Fruit fly (Drosophila melanogaster) whole organism, embryonic: Measurements from ENCODE around the gene Inx3.

Experiments
- CG1024 ChIP-seq: fragments of 200-800 bp; sonication (Bioruptor generic); IDR thresholded peaks from 2 replicates; pipeline ENCODE4 v1.3.6; 2022; ENCODE audit warnings: missing biosample characterization, missing genetic modification characterization
- CG11695 ChIP-seq: fragments of 200-800 bp; sonication (Bioruptor generic); IDR thresholded peaks from 3 replicates; pipeline ENCODE4 v1.3.6; 2022; ENCODE audit warnings: missing biosample characterization, missing genetic modification characterization
- CG11696 ChIP-seq: fragments of 200-800 bp; sonication (Bioruptor generic); IDR thresholded peaks from 2 replicates; pipeline ENCODE4 v1.3.6; 2022; ENCODE audit warnings: missing biosample characterization, missing genetic modification characterization
- CG14860 ChIP-seq: fragments of 200-800 bp; sonication (Bioruptor generic); IDR thresholded peaks from 3 replicates; pipeline ENCODE4 v1.3.6; 2022; ENCODE audit warnings: missing biosample characterization, missing genetic modification characterization; ENCODE audit not compliant: partially characterized antibody
- CG16813 ChIP-seq: fragments of 200-800 bp; sonication (Bioruptor generic); IDR thresholded peaks from 3 replicates; pipeline ENCODE4 v1.3.6; 2022; ENCODE audit warnings: missing biosample characterization, missing genetic modification characterization; ENCODE audit not compliant: partially characterized antibody
- CG18619 ChIP-seq: fragments of 200-800 bp; sonication (Bioruptor generic); optimal IDR thresholded peaks from 3 replicates; lab custom pipeline; 2017; ENCODE audit warnings: missing biosample characterization, mild to moderate bottlenecking, missing genetic modification characterization
- CG2120 ChIP-seq: fragments of 200-800 bp; sonication (Bioruptor generic); optimal IDR thresholded peaks from 3 replicates; lab custom pipeline; 2016; ENCODE audit warnings: missing biosample characterization, missing genetic modification characterization
- CG30403 ChIP-seq: fragments of 200-800 bp; sonication (Bioruptor generic); optimal IDR thresholded peaks from 3 replicates; lab custom pipeline; 2016; ENCODE audit warnings: missing biosample characterization, missing genetic modification characterization
- CG33557 ChIP-seq: fragments of 200-800 bp; sonication (Bioruptor generic); optimal IDR thresholded peaks from 2 replicates; lab custom pipeline; 2019; ENCODE audit warnings: missing biosample characterization, mild to moderate bottlenecking, missing genetic modification characterization, moderate library complexity
- CG3995 ChIP-seq: fragments of 200-800 bp; sonication (Bioruptor generic); optimal IDR thresholded peaks from 3 replicates; lab custom pipeline; 2016; ENCODE audit warnings: missing biosample characterization, missing genetic modification characterization
- CG4328 ChIP-seq: fragments of 200-800 bp; sonication (Bioruptor generic); optimal IDR thresholded peaks from 3 replicates; lab custom pipeline; 2017; ENCODE audit warnings: missing biosample characterization, missing genetic modification reagents, missing genetic modification characterization
- CG7271 ChIP-seq: fragments of 200-800 bp; sonication (Bioruptor generic); optimal IDR thresholded peaks from 2 replicates; lab custom pipeline; 2018; ENCODE audit warnings: missing biosample characterization, mild to moderate bottlenecking, missing genetic modification characterization, moderate library complexity
- CG8765 ChIP-seq: fragments of 200-800 bp; sonication (Bioruptor generic); IDR thresholded peaks from 2 replicates; pipeline ENCODE4 v1.3.6; 2022; ENCODE audit warnings: missing biosample characterization, missing genetic modification characterization
- CG9437 ChIP-seq: fragments of 200-800 bp; sonication (Bioruptor generic); optimal IDR thresholded peaks from 2 replicates; lab custom pipeline; 2018; ENCODE audit warnings: missing biosample characterization, mild to moderate bottlenecking, missing genetic modification characterization
- CG9876 ChIP-seq: fragments of 200-800 bp; sonication (Bioruptor generic); optimal IDR thresholded peaks from 2 replicates; lab custom pipeline; 2016; ENCODE audit warnings: missing biosample characterization, missing genetic modification characterization
- CkIIα-i1 ChIP-seq: fragments of 200-800 bp; sonication (Bioruptor generic); IDR thresholded peaks from 2 replicates; pipeline ENCODE4 v1.3.6; 2022; ENCODE audit warnings: missing biosample characterization, missing genetic modification characterization
- Doc3 ChIP-seq: fragments of 200-800 bp; sonication (Bioruptor generic); IDR thresholded peaks from 3 replicates; pipeline ENCODE4 v1.3.6; 2022; ENCODE audit warnings: missing biosample characterization, missing genetic modification characterization; ENCODE audit not compliant: partially characterized antibody
- Fer2 ChIP-seq: fragments of 200-800 bp; sonication (Bioruptor generic); optimal IDR thresholded peaks from 2 replicates; lab custom pipeline; 2018; ENCODE audit warnings: missing biosample characterization, mild to moderate bottlenecking, missing genetic modification characterization, moderate library complexity
- Gsc ChIP-seq: fragments of 200-800 bp; sonication (Bioruptor generic); IDR thresholded peaks from 2 replicates; pipeline ENCODE4 v1.3.6; 2022; ENCODE audit warnings: missing biosample characterization, missing genetic modification characterization
- H2.0 ChIP-seq: fragments of 200-800 bp; sonication (Bioruptor generic); IDR thresholded peaks from 2 replicates; pipeline ENCODE4 v1.3.6; 2022; ENCODE audit warnings: missing biosample characterization, missing genetic modification characterization
- HLHmδ ChIP-seq: fragments of 200-800 bp; sonication (Bioruptor generic); optimal IDR thresholded peaks from 2 replicates; lab custom pipeline; 2018; ENCODE audit warnings: missing biosample characterization, mild to moderate bottlenecking, missing genetic modification characterization, moderate library complexity
- Hmx ChIP-seq: fragments of 200-800 bp; sonication (Bioruptor generic); optimal IDR thresholded peaks from 2 replicates; lab custom pipeline; 2016; ENCODE audit warnings: missing biosample characterization, missing genetic modification characterization
- Nf-YA ChIP-seq: fragments of 200-800 bp; sonication (Bioruptor generic); IDR thresholded peaks from 2 replicates; pipeline ENCODE4 v1.3.6; 2022; ENCODE audit warnings: missing biosample characterization, missing genetic modification characterization
- Scr ChIP-seq: fragments of 200-800 bp; sonication (Bioruptor generic); IDR thresholded peaks from 2 replicates; pipeline ENCODE4 v1.3.6; 2022; ENCODE audit warnings: missing biosample characterization, missing genetic modification characterization; ENCODE audit not compliant: partially characterized antibody
- Sry-δ ChIP-seq: fragments of 200-800 bp; sonication (Bioruptor generic); optimal IDR thresholded peaks from 2 replicates; lab custom pipeline; 2016; ENCODE audit warnings: missing biosample characterization, missing genetic modification characterization
- bab2 ChIP-seq: fragments of 200-800 bp; sonication (Bioruptor generic); optimal IDR thresholded peaks from 2 replicates; lab custom pipeline; 2016; ENCODE audit warnings: missing biosample characterization, missing genetic modification characterization
- cato ChIP-seq: fragments of 200-800 bp; sonication (Bioruptor generic); optimal IDR thresholded peaks from 2 replicates; lab custom pipeline; 2016; ENCODE audit warnings: missing biosample characterization, missing genetic modification characterization, borderline replicate concordance
- chif ChIP-seq, 2 experiments: fragments of 200-800 bp; sonication (Bioruptor generic); optimal IDR thresholded peaks; 3 replicates each; lab custom pipeline; 2016; ENCODE audit warnings: missing biosample characterization in 2 of 2, missing genetic modification characterization in 2 of 2
- chm ChIP-seq: fragments of 200-800 bp; sonication (Bioruptor generic); IDR thresholded peaks from 2 replicates; pipeline ENCODE4 v1.3.6; 2022; ENCODE audit warnings: missing biosample characterization, missing genetic modification characterization
- corto ChIP-seq: fragments of 200-800 bp; sonication (Bioruptor generic); optimal IDR thresholded peaks from 2 replicates; lab custom pipeline; 2016; ENCODE audit warnings: missing biosample characterization, mild to moderate bottlenecking, missing genetic modification characterization, moderate library complexity
- danr ChIP-seq: fragments of 200-800 bp; sonication (Bioruptor generic); IDR thresholded peaks from 2 replicates; pipeline ENCODE4 v1.3.6; 2022; ENCODE audit warnings: missing biosample characterization, missing genetic modification characterization
- dmrt11E ChIP-seq: fragments of 200-800 bp; sonication (Bioruptor generic); optimal IDR thresholded peaks from 3 replicates; lab custom pipeline; 2018; ENCODE audit warnings: missing biosample characterization, mild to moderate bottlenecking, missing genetic modification characterization, moderate library complexity
- dmrt99B ChIP-seq: fragments of 200-800 bp; sonication (Bioruptor generic); optimal IDR thresholded peaks from 2 replicates; lab custom pipeline; 2018; ENCODE audit warnings: missing biosample characterization, mild to moderate bottlenecking, missing genetic modification characterization, moderate library complexity
- grn ChIP-seq: fragments of 200-800 bp; sonication (Bioruptor generic); optimal IDR thresholded peaks from 3 replicates; lab custom pipeline; 2017; ENCODE audit warnings: missing biosample characterization, missing genetic modification characterization
- gro ChIP-seq: fragments of 200-800 bp; sonication (Bioruptor generic); optimal IDR thresholded peaks from 2 replicates; lab custom pipeline; 2016; ENCODE audit warnings: missing biosample characterization, missing genetic modification characterization
- insv ChIP-seq, 2 experiments: fragments of 200-800 bp; sonication (Bioruptor generic); optimal IDR thresholded peaks; 3 replicates each; lab custom pipeline; 2016 to 2018; ENCODE audit warnings: missing biosample characterization in 2 of 2, missing genetic modification characterization in 2 of 2
- lab ChIP-seq: fragments of 200-800 bp; sonication (Bioruptor generic); optimal IDR thresholded peaks from 3 replicates; lab custom pipeline; 2017; ENCODE audit warnings: missing biosample characterization, missing genetic modification characterization, mild to moderate bottlenecking, moderate library complexity, missing genetic modification reagents
- lilli ChIP-seq: fragments of 200-800 bp; sonication (Bioruptor generic); optimal IDR thresholded peaks from 3 replicates; lab custom pipeline; 2016; ENCODE audit warnings: missing biosample characterization, missing genetic modification characterization
- lola ChIP-seq, 3 experiments: fragments of >200 bp in 2 of 3; fragments of 200-800 bp in 1 of 3; sonication (Bioruptor generic) in 1 of 3; optimal IDR thresholded peaks; 2 replicates each; lab custom pipeline; 2017 to 2019; ENCODE audit warnings: missing biosample characterization in 3 of 3, missing genetic modification characterization in 3 of 3, mild to moderate bottlenecking in 1 of 3, moderate library complexity in 1 of 3
- nmo ChIP-seq: fragments of 200-800 bp; sonication (Bioruptor generic); optimal IDR thresholded peaks from 2 replicates; lab custom pipeline; 2018; ENCODE audit warnings: missing biosample characterization, mild to moderate bottlenecking, missing genetic modification characterization, moderate library complexity
- oc ChIP-seq: fragments of 200-800 bp; sonication (Bioruptor generic); optimal IDR thresholded peaks from 2 replicates; lab custom pipeline; 2018; ENCODE audit warnings: missing biosample characterization, mild to moderate bottlenecking, missing genetic modification characterization, moderate library complexity
- pb ChIP-seq: fragments of 200-800 bp; sonication (Bioruptor generic); optimal IDR thresholded peaks from 3 replicates; lab custom pipeline; 2016; ENCODE audit warnings: missing biosample characterization, missing genetic modification characterization
- sc ChIP-seq, 3 experiments: fragments of >200 bp in 2 of 3; fragments of 200-800 bp in 1 of 3; sonication (Bioruptor generic) in 1 of 3; optimal IDR thresholded peaks; 2 replicates in 2 of 3; 3 replicates in 1 of 3; lab custom pipeline; 2017; ENCODE audit warnings: mild to moderate bottlenecking in 1 of 3, missing biosample characterization in 1 of 3, missing genetic modification characterization in 1 of 3, missing genetic modification reagents in 1 of 3
- slbo ChIP-seq: fragments of 200-800 bp; sonication (Bioruptor generic); IDR thresholded peaks from 2 replicates; pipeline ENCODE4 v1.3.6; 2022; ENCODE audit warnings: missing biosample characterization, missing genetic modification characterization
- sob ChIP-seq: fragments of 200-800 bp; sonication (Bioruptor generic); IDR thresholded peaks from 2 replicates; pipeline ENCODE4 v1.3.6; 2022; ENCODE audit warnings: missing biosample characterization, missing genetic modification characterization
- tap ChIP-seq: fragments of 200-800 bp; optimal IDR thresholded peaks from 3 replicates; lab custom pipeline; 2019; ENCODE audit warnings: missing biosample characterization, mild to moderate bottlenecking, missing genetic modification characterization, moderate library complexity
- tna ChIP-seq: fragments of 200-800 bp; sonication (Bioruptor generic); IDR thresholded peaks from 2 replicates; pipeline ENCODE4 v1.3.6; 2022; ENCODE audit warnings: missing biosample characterization, missing genetic modification characterization; ENCODE audit not compliant: partially characterized antibody
- yki ChIP-seq: fragments of >200 bp; optimal IDR thresholded peaks from 3 replicates; lab custom pipeline; 2018
- zfh2 ChIP-seq: fragments of 200-800 bp; sonication (Bioruptor generic); optimal IDR thresholded peaks from 2 replicates; lab custom pipeline; 2016; ENCODE audit warnings: missing biosample characterization, missing genetic modification characterization

Gene Inx3

DNA sequence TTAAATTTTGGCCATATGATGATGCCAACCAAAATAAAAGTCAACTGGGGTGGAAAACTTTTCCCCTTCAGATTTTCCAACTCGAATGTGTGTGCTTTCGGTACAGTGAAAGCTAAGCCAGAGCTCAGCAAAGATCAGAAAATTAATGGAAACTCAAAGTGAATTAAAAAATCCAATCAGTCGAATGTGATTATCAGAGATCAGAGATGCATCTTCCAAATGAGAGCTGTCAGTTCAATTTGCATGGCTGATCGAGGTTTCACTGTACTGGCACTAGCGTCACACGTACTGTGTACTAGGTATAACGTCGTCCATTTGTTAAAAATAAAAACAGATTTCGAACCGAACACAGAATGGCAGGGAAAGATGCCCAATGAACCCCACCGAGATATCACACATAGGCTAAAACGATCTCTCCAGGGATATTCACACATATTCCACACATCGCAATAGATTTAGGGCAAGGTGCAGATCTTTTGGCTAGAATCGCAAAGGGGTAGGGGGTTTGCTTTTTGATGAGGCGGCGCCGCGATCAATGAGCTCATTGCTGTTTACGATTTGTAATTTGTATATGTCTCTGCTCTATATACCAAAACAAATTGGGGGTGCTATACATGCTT is 45.6 kb upstream of the Inx3 start (continued):
- no peak for TF ChIP-seq CG16813 (GFP tag; lab: Robert Waterston, UW)
- peak; percentile 84 for TF ChIP-seq sob (GFP tag; lab: Robert Waterston, UW)
- no peak for TF ChIP-seq tna (GFP tag; lab: Robert Waterston, UW)
- peak; percentile 59 for TF ChIP-seq pb (GFP tag; lab: Kevin White, UChicago)
- peak in 1 of 3 experiments; percentile 4 for TF ChIP-seq lola (GFP tag; optimal IDR thresholded peaks at IDR 0.05; lab: Kevin White, UChicago)
- no peak for TF ChIP-seq corto
- peak; percentile 94 for TF ChIP-seq slbo (GFP tag; lab: Robert Waterston, UW)
- no peak for TF ChIP-seq dmrt11E (tag; lab: Kevin White, UChicago)
- peak; percentile 51 for TF ChIP-seq oc (tag; lab: Kevin White, UChicago)
- peak; percentile 83 for TF ChIP-seq H2.0 (GFP tag; lab: Robert Waterston, UW)
- TF ChIP-seq CG2120 (GFP tag; lab: Kevin White, UChicago) = peak; percentile 88
- peak; percentile 65; the same call in 1 of the 2 replicates for TF ChIP-seq chm (GFP tag; lab: Robert Waterston, UW)
- TF ChIP-seq Doc3 (GFP tag; lab: Robert Waterston, UW) = no peak
- TF ChIP-seq CG9876 = peak; percentile 67
- peak; percentile 48; the same call in 1 of the 2 replicates for TF ChIP-seq CG1024
- no peak for TF ChIP-seq sc (optimal IDR thresholded peaks at IDR 0.05; lab: Kevin White, UChicago)
- TF ChIP-seq sc (GFP tag; optimal IDR thresholded peaks at IDR 0.05; lab: Kevin White, UChicago) = peak; percentile 3
- TF ChIP-seq zfh2 (GFP tag; lab: Kevin White, UChicago) = peak; percentile 90
- TF ChIP-seq nmo (GFP tag; lab: Kevin White, UChicago) = peak; percentile 73
- peak; percentile 74 for TF ChIP-seq lab (GFP tag; lab: Kevin White, UChicago)
- peak; percentile 41; the same call in 1 of the 2 replicates for TF ChIP-seq CG8765 (GFP tag; lab: Robert Waterston, UW)
- peak; percentile 57 for TF ChIP-seq CG18619 (GFP tag; lab: Kevin White, UChicago)
- TF ChIP-seq yki (lab: Kevin White, UChicago) = no peak
- TF ChIP-seq CG4328 (GFP tag; lab: Kevin White, UChicago) = peak; percentile 8
- no peak for TF ChIP-seq CG7271
- TF ChIP-seq CG3995 (GFP tag; lab: Kevin White, UChicago) = no peak
- TF ChIP-seq CG14860 (GFP tag; lab: Robert Waterston, UW) = no peak
- peak; percentile 71 for TF ChIP-seq dmrt99B (tag; lab: Kevin White, UChicago)
- TF ChIP-seq Fer2 (tag; lab: Kevin White, UChicago) = peak; percentile 46
- peak; percentile 23 for TF ChIP-seq Sry-δ (GFP tag; lab: Kevin White, UChicago)
- peak; percentile 4 for TF ChIP-seq CG9437 (GFP tag; lab: Kevin White, UChicago)
- no peak for TF ChIP-seq grn
- TF ChIP-seq Nf-YA (GFP tag; lab: Robert Waterston, UW) = peak; percentile 7; the same call in 1 of the 2 replicates
- TF ChIP-seq HLHmδ (GFP tag; lab: Kevin White, UChicago) = no peak
- TF ChIP-seq tap = peak; percentile 57
- TF ChIP-seq CG11695 (GFP tag; lab: Robert Waterston, UW) = peak; percentile 77
- TF ChIP-seq CG30403 (GFP tag; lab: Kevin White, UChicago) = peak; percentile 79
- no peak for TF ChIP-seq CG33557 (GFP tag; lab: Kevin White, UChicago)
- TF ChIP-seq gro (GFP tag; lab: Kevin White, UChicago) = peak; percentile 85
- TF ChIP-seq lilli (GFP tag; lab: Kevin White, UChicago) = peak; percentile 87
- TF ChIP-seq Hmx = peak; percentile 30
- peak; percentile 55 for TF ChIP-seq danr (GFP tag; lab: Robert Waterston, UW)
- TF ChIP-seq CG11696 (GFP tag; lab: Robert Waterston, UW) = 0 out of 2 replicates have a peak, but pooled peaks have one; percentile 30
- TF ChIP-seq insv (GFP tag; optimal IDR thresholded peaks at IDR 0.05; lab: Kevin White, UChicago) = no peak
- TF ChIP-seq Scr (GFP tag; lab: Robert Waterston, UW) = no peak
- TF ChIP-seq chif (GFP tag; optimal IDR thresholded peaks at IDR 0.05; lab: Kevin White, UChicago) = peak; percentile 42 to 79
- TF ChIP-seq cato (GFP tag; lab: Kevin White, UChicago) = peak; percentile 16
- TF ChIP-seq bab2 (GFP tag; lab: Kevin White, UChicago) = peak; percentile 79
- TF ChIP-seq Gsc (GFP tag; lab: Robert Waterston, UW) = no peak
- TF ChIP-seq CkIIα-i1 (GFP tag; lab: Robert Waterston, UW) = no peak
